Worm (Caenorhabditis elegans) whole organism, L4 larva: ENCODE results near the gene fbxb-50.

Experiments used
- Y75B8A.6 ChIP-seq: fragments of 200-800 bp; sonication (Bioruptor generic); IDR thresholded peaks from 2 replicates; pipeline ENCODE4 v1.3.6; 2022; ENCODE audit warnings: missing genetic modification reagents, missing genetic modification characterization, missing compliant biosample characterization
- ama-1 ChIP-seq: fragments of 150-350 bp; optimal IDR thresholded peaks from 2 replicates; lab custom pipeline; 2014; ENCODE audit warnings: inconsistent platforms, mixed read lengths
- hlh-30 ChIP-seq: sonication (generic microtip); optimal IDR thresholded peaks from 2 replicates; lab custom pipeline; 2017; ENCODE audit warnings: antibody characterized with exemption, mild to moderate bottlenecking, missing genetic modification characterization, missing compliant biosample characterization; ENCODE audit not compliant: insufficient read depth
- hmg-1.1 ChIP-seq: fragments of 200-800 bp; sonication (Bioruptor generic); IDR thresholded peaks from 2 replicates; pipeline ENCODE4 v1.3.6; 2022; ENCODE audit warnings: missing genetic modification reagents, missing genetic modification characterization, missing compliant biosample characterization
- lin-15B ChIP-seq: fragments of 150-350 bp; sonication (generic microtip); optimal IDR thresholded peaks from 3 replicates; lab custom pipeline; 2014; ENCODE audit warnings: missing biosample characterization, missing genetic modification characterization
- nhr-48 ChIP-seq: sonication (generic microtip); optimal IDR thresholded peaks from 2 replicates; lab custom pipeline; 2016; ENCODE audit warnings: mild to moderate bottlenecking, missing genetic modification characterization, missing compliant biosample characterization
- nhr-76 ChIP-seq: fragments of 150-350 bp; optimal IDR thresholded peaks from 2 replicates; lab custom pipeline; 2014; ENCODE audit warnings: missing biosample characterization, missing genetic modification characterization
- nhr-77 ChIP-seq: fragments of 150-350 bp; optimal IDR thresholded peaks from 2 replicates; lab custom pipeline; 2014; ENCODE audit warnings: missing biosample characterization, missing genetic modification characterization
- pqm-1 ChIP-seq: sonication (generic microtip); optimal IDR thresholded peaks from 2 replicates; lab custom pipeline; 2017; ENCODE audit warnings: missing biosample characterization, missing genetic modification characterization
- unc-62 ChIP-seq, 3 experiments: fragments of 150-350 bp in 1 of 3; sonication (generic microtip); optimal IDR thresholded peaks in 2 of 3; peaks in 1 of 3; 1 replicate in 1 of 3; 2 replicates in 2 of 3; lab custom pipeline; 2014 to 2017; ENCODE audit warnings: missing biosample characterization in 3 of 3, missing genetic modification characterization in 3 of 3, missing genetic modification reagents in 3 of 3, missing genotype in 1 of 3
- zag-1 ChIP-seq: fragments of 150-350 bp; optimal IDR thresholded peaks from 2 replicates; lab custom pipeline; 2014; ENCODE audit warnings: missing biosample characterization, missing genetic modification characterization
- zfp-3 ChIP-seq: fragments of 200-800 bp; sonication (Bioruptor generic); conservative IDR thresholded peaks from 2 replicates; pipeline ENCODE4 v1.3.6; 2022; ENCODE audit warnings: missing genetic modification reagents, missing genetic modification characterization, missing compliant biosample characterization
- ztf-11 ChIP-seq: fragments of 150-350 bp; optimal IDR thresholded peaks from 2 replicates; lab custom pipeline; 2014; ENCODE audit warnings: missing biosample characterization, missing genetic modification characterization

DNA sequence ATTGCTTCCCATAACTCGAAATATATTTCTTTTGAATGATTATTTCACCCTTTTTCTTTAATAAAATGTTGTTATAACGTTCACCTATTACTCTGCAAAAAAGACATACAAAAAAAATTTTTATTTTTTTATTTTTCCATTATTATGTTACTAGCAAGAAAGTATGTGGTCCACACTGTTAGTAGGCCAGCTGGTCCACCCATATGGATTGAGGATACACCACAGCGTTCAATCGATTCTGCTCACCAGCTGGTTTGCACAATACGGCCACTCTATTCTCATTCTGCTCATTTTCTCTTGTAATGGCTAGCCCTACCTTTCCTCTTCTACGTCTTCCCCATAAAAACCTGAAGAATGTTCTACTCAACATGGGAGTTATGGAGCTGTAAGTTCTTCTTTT lies 17.7 kb upstream of the fbxb-50 start, which contains the start of gene fbxb-44:
- TF ChIP-seq hlh-30 (no peak), lin-15B (tag; lab: Kevin White, UChicago) (no peak), ama-1 (lab: Kevin White, UChicago) (no peak), nhr-48 (tag; lab: Kevin White, UChicago) (no peak), zag-1 (tag; lab: Kevin White, UChicago) (no peak), nhr-77 (tag; lab: Kevin White, UChicago) (no peak), unc-62 (GFP tag; optimal IDR thresholded peaks at IDR 0.05 in 1 of 2; lab: Kevin White, UChicago) (no peak), unc-62 (tag; optimal IDR thresholded peaks at IDR 0.05; lab: Kevin White, UChicago) (no peak), Y75B8A.6 (no peak), nhr-76 (tag; lab: Kevin White, UChicago) (no peak), hmg-1.1 (GFP tag; lab: Robert Waterston, UW) (no peak), zfp-3 (GFP tag; lab: Robert Waterston, UW) (no peak), pqm-1 (tag; lab: Kevin White, UChicago) (no peak), ztf-11 (tag; lab: Kevin White, UChicago) (no peak)
